Worm (Caenorhabditis elegans) whole organism, mixed stage, embryonic: ENCODE data around the gene C28H8.3.

ENCODE experiments used
- nhr-237 ChIP-seq: fragments of 150-350 bp; optimal IDR thresholded peaks from 2 replicates; lab custom pipeline; 2014; ENCODE audit warnings: missing biosample characterization, missing genetic modification characterization
- snpc-4 ChIP-seq: fragments of 150-350 bp; optimal IDR thresholded peaks from 2 replicates; lab custom pipeline; 2014; ENCODE audit warnings: missing biosample characterization, missing genetic modification characterization

- TF ChIP-seq snpc-4 (tag; lab: Kevin White, UChicago) (no peak), nhr-237 (tag; lab: Kevin White, UChicago) (no peak)
Observed at ce11 chrIII:5898631-5899030, 9.9 kb upstream of the C28H8.3 start.
